Fruit fly (Drosophila melanogaster) whole organism, embryonic: ENCODE results near the gene Datp.
A peak's percentile ranks its signal among the peaks of the same experiment; 100 is the strongest.

Experiments used
- ATbp ChIP-seq: fragments of 200-800 bp; sonication (Bioruptor generic); optimal IDR thresholded peaks from 2 replicates; lab custom pipeline; 2017; ENCODE audit warnings: missing biosample characterization, mild to moderate bottlenecking, missing genetic modification characterization, missing genetic modification reagents
- Adf1 ChIP-seq: fragments of 200-800 bp; sonication (Bioruptor generic); IDR thresholded peaks from 2 replicates; pipeline ENCODE4 v1.3.6; 2022; ENCODE audit warnings: missing biosample characterization, missing genetic modification characterization
- C15 ChIP-seq: fragments of 200-800 bp; sonication (Bioruptor generic); IDR thresholded peaks from 3 replicates; pipeline ENCODE4 v1.3.6; 2022; ENCODE audit warnings: missing biosample characterization, missing genetic modification characterization
- CG13123 ChIP-seq: fragments of 200-800 bp; sonication (Bioruptor generic); optimal IDR thresholded peaks from 2 replicates; lab custom pipeline; 2016; ENCODE audit warnings: missing biosample characterization, missing genetic modification characterization
- CG14014 ChIP-seq: fragments of 200-800 bp; sonication (Bioruptor generic); IDR thresholded peaks from 2 replicates; pipeline ENCODE4 v1.3.6; 2022; ENCODE audit warnings: missing biosample characterization, missing genetic modification characterization
- CG14441 ChIP-seq: fragments of 200-800 bp; sonication (Bioruptor generic); IDR thresholded peaks from 2 replicates; pipeline ENCODE4 v1.3.6; 2022; ENCODE audit warnings: missing biosample characterization, missing genetic modification characterization
- CG14965 ChIP-seq: fragments of 200-800 bp; sonication (Bioruptor generic); optimal IDR thresholded peaks from 2 replicates; lab custom pipeline; 2016; ENCODE audit warnings: missing biosample characterization, missing genetic modification characterization, borderline replicate concordance
- CG15269 ChIP-seq: fragments of 200-800 bp; sonication (Bioruptor generic); optimal IDR thresholded peaks from 2 replicates; lab custom pipeline; 2018; ENCODE audit warnings: missing biosample characterization, mild to moderate bottlenecking, missing genetic modification characterization, moderate library complexity
- CG15601 ChIP-seq: fragments of 200-800 bp; sonication (Bioruptor generic); optimal IDR thresholded peaks from 3 replicates; lab custom pipeline; 2019; ENCODE audit warnings: missing biosample characterization, mild to moderate bottlenecking, missing genetic modification characterization, moderate library complexity
- CG17361 ChIP-seq: fragments of 200-800 bp; sonication (Bioruptor generic); IDR thresholded peaks from 3 replicates; pipeline ENCODE4 v1.3.6; 2022; ENCODE audit warnings: missing biosample characterization, missing genetic modification characterization
- CG17385 ChIP-seq: fragments of 200-800 bp; sonication (Bioruptor generic); optimal IDR thresholded peaks from 3 replicates; lab custom pipeline; 2018; ENCODE audit warnings: missing biosample characterization, mild to moderate bottlenecking, missing genetic modification characterization
- CG18011 ChIP-seq: fragments of 200-800 bp; sonication (Bioruptor generic); optimal IDR thresholded peaks from 2 replicates; lab custom pipeline; 2017; ENCODE audit warnings: missing biosample characterization, missing genetic modification characterization, mild to moderate bottlenecking, moderate library complexity, missing genotype
- CG2129 ChIP-seq: fragments of 200-800 bp; sonication (Bioruptor generic); IDR thresholded peaks from 2 replicates; pipeline ENCODE4 v1.3.6; 2022; ENCODE audit warnings: missing biosample characterization, missing genetic modification characterization; ENCODE audit not compliant: partially characterized antibody
- CG31224 ChIP-seq: fragments of 200-800 bp; sonication (Bioruptor generic); IDR thresholded peaks from 2 replicates; pipeline ENCODE4 v1.3.6; 2022; ENCODE audit warnings: missing biosample characterization, missing genetic modification characterization
- CG31388 ChIP-seq: fragments of 200-800 bp; sonication (Bioruptor generic); optimal IDR thresholded peaks from 2 replicates; lab custom pipeline; 2016; ENCODE audit warnings: missing biosample characterization, missing genetic modification characterization
- CG3995 ChIP-seq: fragments of 200-800 bp; sonication (Bioruptor generic); optimal IDR thresholded peaks from 3 replicates; lab custom pipeline; 2016; ENCODE audit warnings: missing biosample characterization, missing genetic modification characterization
- CG4707 ChIP-seq: fragments of 200-800 bp; sonication (Bioruptor generic); optimal IDR thresholded peaks from 2 replicates; lab custom pipeline; 2018; ENCODE audit warnings: missing biosample characterization, mild to moderate bottlenecking, missing genetic modification characterization, moderate library complexity
- CG5245 ChIP-seq: fragments of 200-800 bp; sonication (Bioruptor generic); optimal IDR thresholded peaks from 3 replicates; lab custom pipeline; 2016; ENCODE audit warnings: missing biosample characterization, missing genetic modification characterization
- CG6654 ChIP-seq: fragments of 200-800 bp; sonication (Bioruptor generic); optimal IDR thresholded peaks from 2 replicates; lab custom pipeline; 2017; ENCODE audit warnings: missing biosample characterization, mild to moderate bottlenecking, missing genetic modification characterization
- CG6813 ChIP-seq: fragments of 200-800 bp; sonication (Bioruptor generic); optimal IDR thresholded peaks from 2 replicates; lab custom pipeline; 2017; ENCODE audit warnings: missing biosample characterization, missing genetic modification characterization, mild to moderate bottlenecking, moderate library complexity, missing genetic modification reagents
- CG7271 ChIP-seq: fragments of 200-800 bp; sonication (Bioruptor generic); optimal IDR thresholded peaks from 2 replicates; lab custom pipeline; 2018; ENCODE audit warnings: missing biosample characterization, mild to moderate bottlenecking, missing genetic modification characterization, moderate library complexity
- CG9215 ChIP-seq: fragments of 200-800 bp; sonication (Bioruptor generic); IDR thresholded peaks from 2 replicates; pipeline ENCODE4 v1.3.6; 2022; ENCODE audit warnings: missing biosample characterization, missing genetic modification characterization
- D19A ChIP-seq: fragments of 200-800 bp; optimal IDR thresholded peaks from 3 replicates; lab custom pipeline; 2019; ENCODE audit warnings: missing biosample characterization, mild to moderate bottlenecking, missing genetic modification characterization, moderate library complexity
- Dbx ChIP-seq: fragments of 200-800 bp; sonication (Bioruptor generic); IDR thresholded peaks from 3 replicates; pipeline ENCODE4 v1.3.6; 2022; ENCODE audit warnings: missing biosample characterization, missing genetic modification characterization
- Dfd ChIP-seq, 2 experiments: fragments of >200 bp; optimal IDR thresholded peaks; 2 replicates each; lab custom pipeline; 2017; ENCODE audit warnings: missing biosample characterization in 2 of 2, missing genetic modification characterization in 2 of 2
- GATAe ChIP-seq: fragments of 200-800 bp; sonication (Bioruptor generic); conservative IDR thresholded peaks from 2 replicates; pipeline ENCODE4 v1.3.6; 2022; ENCODE audit warnings: missing biosample characterization, missing genetic modification characterization
- Gug ChIP-seq: fragments of 200-800 bp; sonication (Bioruptor generic); IDR thresholded peaks from 4 replicates; pipeline ENCODE4 v1.3.6; 2022; ENCODE audit warnings: missing biosample characterization, missing genetic modification characterization
- Hmx ChIP-seq: fragments of 200-800 bp; sonication (Bioruptor generic); optimal IDR thresholded peaks from 2 replicates; lab custom pipeline; 2016; ENCODE audit warnings: missing biosample characterization, missing genetic modification characterization
- Lim3 ChIP-seq: fragments of 200-800 bp; sonication (Bioruptor generic); IDR thresholded peaks from 2 replicates; pipeline ENCODE4 v1.3.6; 2022; ENCODE audit warnings: missing biosample characterization, missing genetic modification characterization
- Mrtf ChIP-seq: fragments of 200-800 bp; sonication (Bioruptor generic); IDR thresholded peaks from 3 replicates; pipeline ENCODE4 v1.3.6; 2022; ENCODE audit warnings: missing biosample characterization, missing genetic modification characterization
- Myb ChIP-seq: fragments of 200-800 bp; sonication (Bioruptor generic); optimal IDR thresholded peaks from 2 replicates; lab custom pipeline; 2016; ENCODE audit warnings: missing biosample characterization, missing genetic modification characterization
- NC2β ChIP-seq: fragments of 200-800 bp; sonication (Bioruptor generic); optimal IDR thresholded peaks from 2 replicates; lab custom pipeline; 2016; ENCODE audit warnings: missing biosample characterization, missing genetic modification characterization
- Pdp1 ChIP-seq, 2 experiments: fragments of 200-800 bp; sonication (Bioruptor generic); optimal IDR thresholded peaks; 3 replicates each; lab custom pipeline; 2016; ENCODE audit warnings: missing biosample characterization in 2 of 2, missing genetic modification characterization in 2 of 2, mild to moderate bottlenecking in 1 of 2, moderate library complexity in 1 of 2
- Rfx ChIP-seq: fragments of 200-800 bp; sonication (Bioruptor generic); IDR thresholded peaks from 2 replicates; pipeline ENCODE4 v1.3.6; 2022; ENCODE audit warnings: missing biosample characterization, missing genetic modification characterization
- ab ChIP-seq: fragments of 200-800 bp; sonication (Bioruptor generic); optimal IDR thresholded peaks from 2 replicates; lab custom pipeline; 2016; ENCODE audit warnings: missing biosample characterization, missing genetic modification characterization
- az2 ChIP-seq: fragments of 200-800 bp; sonication (Bioruptor generic); optimal IDR thresholded peaks from 3 replicates; lab custom pipeline; 2016; ENCODE audit warnings: missing biosample characterization, missing genetic modification characterization
- chinmo ChIP-seq: fragments of 200-800 bp; sonication (Bioruptor generic); IDR thresholded peaks from 4 replicates; pipeline ENCODE4 v1.3.6; 2022; ENCODE audit warnings: missing biosample characterization, missing genetic modification characterization; ENCODE audit not compliant: partially characterized antibody
- disco-r ChIP-seq: fragments of 200-800 bp; sonication (Bioruptor generic); optimal IDR thresholded peaks from 2 replicates; lab custom pipeline; 2016; ENCODE audit warnings: missing biosample characterization, missing genetic modification characterization
- dmrt11E ChIP-seq: fragments of 200-800 bp; sonication (Bioruptor generic); optimal IDR thresholded peaks from 3 replicates; lab custom pipeline; 2018; ENCODE audit warnings: missing biosample characterization, mild to moderate bottlenecking, missing genetic modification characterization, moderate library complexity
- gcm ChIP-seq: fragments of 200-800 bp; sonication (Bioruptor generic); optimal IDR thresholded peaks from 2 replicates; lab custom pipeline; 2019; ENCODE audit warnings: missing biosample characterization, mild to moderate bottlenecking, missing genetic modification characterization, moderate library complexity
- hb ChIP-seq: fragments of 200-800 bp; sonication (Bioruptor generic); IDR thresholded peaks from 3 replicates; pipeline ENCODE4 v1.3.6; 2022; ENCODE audit warnings: missing biosample characterization, missing genetic modification characterization; ENCODE audit not compliant: partially characterized antibody
- hbn ChIP-seq: fragments of 200-800 bp; sonication (Bioruptor generic); IDR thresholded peaks from 2 replicates; pipeline ENCODE4 v1.3.6; 2022; ENCODE audit warnings: missing biosample characterization, missing genetic modification characterization; ENCODE audit not compliant: partially characterized antibody
- mam ChIP-seq: fragments of 200-800 bp; sonication (Bioruptor generic); optimal IDR thresholded peaks from 3 replicates; lab custom pipeline; 2016; ENCODE audit warnings: missing biosample characterization, missing genetic modification characterization
- pb ChIP-seq: fragments of 200-800 bp; sonication (Bioruptor generic); optimal IDR thresholded peaks from 3 replicates; lab custom pipeline; 2016; ENCODE audit warnings: missing biosample characterization, missing genetic modification characterization
- phol ChIP-seq: fragments of 200-800 bp; sonication (Bioruptor generic); optimal IDR thresholded peaks from 3 replicates; lab custom pipeline; 2018; ENCODE audit warnings: missing biosample characterization, mild to moderate bottlenecking, missing genetic modification characterization, moderate library complexity
- run ChIP-seq: fragments of 200-800 bp; sonication (Bioruptor generic); optimal IDR thresholded peaks from 3 replicates; lab custom pipeline; 2018; ENCODE audit warnings: missing biosample characterization, mild to moderate bottlenecking, missing genetic modification characterization
- tll ChIP-seq, 2 experiments: fragments of 200-800 bp in 1 of 2; fragments of >200 bp in 1 of 2; sonication (Bioruptor generic) in 1 of 2; optimal IDR thresholded peaks; 2 replicates each; lab custom pipeline; 2017 to 2019; ENCODE audit warnings: missing biosample characterization in 2 of 2, missing genetic modification characterization in 2 of 2, mild to moderate bottlenecking in 1 of 2, moderate library complexity in 1 of 2
- twi ChIP-seq: fragments of 200-800 bp; optimal IDR thresholded peaks from 2 replicates; lab custom pipeline; 2019; ENCODE audit warnings: missing biosample characterization, mild to moderate bottlenecking, missing genetic modification characterization, moderate library complexity
- unpg ChIP-seq: fragments of 200-800 bp; sonication (Bioruptor generic); optimal IDR thresholded peaks from 3 replicates; lab custom pipeline; 2018; ENCODE audit warnings: missing biosample characterization, mild to moderate bottlenecking, missing genetic modification characterization, moderate library complexity
- vfl ChIP-seq: fragments of 200-800 bp; sonication (Bioruptor generic); optimal IDR thresholded peaks from 2 replicates; lab custom pipeline; 2016; ENCODE audit warnings: missing biosample characterization, missing genetic modification characterization
- z ChIP-seq: fragments of 200-800 bp; sonication (Bioruptor generic); IDR thresholded peaks from 3 replicates; pipeline ENCODE4 v1.3.6; 2022; ENCODE audit warnings: missing biosample characterization, missing genetic modification characterization

The Datp gene

DNA sequence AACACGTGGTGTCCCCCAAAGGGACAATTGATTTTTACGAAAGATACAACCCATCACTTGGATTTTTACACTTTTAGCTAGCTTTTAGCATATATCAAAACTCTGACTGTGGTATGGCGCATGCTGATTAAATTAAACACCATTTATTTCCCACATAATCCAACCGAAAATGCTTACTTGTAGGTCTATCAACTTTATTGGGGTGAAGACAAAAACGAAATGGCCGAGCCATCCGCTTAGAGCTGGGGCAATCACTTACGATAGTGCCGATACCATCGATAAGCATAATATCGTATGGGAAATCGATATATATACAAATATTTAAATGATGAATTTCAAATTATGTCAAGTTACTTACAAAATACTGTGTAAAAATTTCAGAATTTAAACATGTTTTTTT, 41.3 kb downstream of the Datp start, which contains the start of gene RpS2 (continued):
- no peak for TF ChIP-seq GATAe (GFP tag; lab: Robert Waterston, UW)
- TF ChIP-seq tll (GFP tag; optimal IDR thresholded peaks at IDR 0.05; lab: Kevin White, UChicago), result no peak
- no peak for TF ChIP-seq CG31224
- TF ChIP-seq Mrtf (GFP tag; lab: Robert Waterston, UW), result no peak
- TF ChIP-seq Adf1, result peak; percentile 40; the same call in 1 of the 2 replicates
- TF ChIP-seq CG13123, result peak; percentile 36
- TF ChIP-seq CG15601 (tag; lab: Kevin White, UChicago), result peak; percentile 8
- no peak for TF ChIP-seq CG7271 (tag; lab: Kevin White, UChicago)
- TF ChIP-seq phol (tag; lab: Kevin White, UChicago), result peak; percentile 96
- no peak for TF ChIP-seq z (GFP tag; lab: Robert Waterston, UW)
- peak; percentile 43 for TF ChIP-seq CG4707 (GFP tag; lab: Kevin White, UChicago)
- TF ChIP-seq CG14014, result no peak
- no peak for TF ChIP-seq CG18011 (GFP tag; lab: Kevin White, UChicago)
- TF ChIP-seq CG17385 (GFP tag; lab: Kevin White, UChicago), result peak; percentile 59
- peak; percentile 97 for TF ChIP-seq hb (GFP tag; lab: Robert Waterston, UW)
- no peak for TF ChIP-seq pb (GFP tag; lab: Kevin White, UChicago)
- peak; percentile 75 for TF ChIP-seq Dbx (GFP tag; lab: Robert Waterston, UW)
- peak; percentile 98 for TF ChIP-seq chinmo (GFP tag; lab: Robert Waterston, UW)
- TF ChIP-seq D19A (tag; lab: Kevin White, UChicago), result no peak
- peak in 1 of 2 experiments; percentile 56 for TF ChIP-seq Pdp1 (GFP tag; optimal IDR thresholded peaks at IDR 0.05; lab: Kevin White, UChicago)
- TF ChIP-seq twi (tag; lab: Kevin White, UChicago), result no peak
- peak; percentile 8; the same call in 1 of the 4 replicates for TF ChIP-seq Gug
- no peak for TF ChIP-seq ab (GFP tag; lab: Kevin White, UChicago)
- peak; percentile 67 for TF ChIP-seq Rfx (GFP tag; lab: Robert Waterston, UW)
- TF ChIP-seq Hmx (GFP tag; lab: Kevin White, UChicago), result no peak
- no peak for TF ChIP-seq run
- TF ChIP-seq CG2129, result peak; percentile 95
- TF ChIP-seq disco-r (GFP tag; lab: Kevin White, UChicago), result peak; percentile 7
- TF ChIP-seq dmrt11E, result peak; percentile 29
- peak; percentile 27 for TF ChIP-seq Myb (GFP tag; lab: Kevin White, UChicago)
- no peak for TF ChIP-seq CG5245
- TF ChIP-seq CG14441 (GFP tag; lab: Robert Waterston, UW), result no peak
- no peak for TF ChIP-seq az2 (GFP tag; lab: Kevin White, UChicago)
- peak; percentile 25; the same call in 1 of the 3 replicates for TF ChIP-seq CG17361 (GFP tag; lab: Robert Waterston, UW)
- peak; percentile 39 for TF ChIP-seq CG3995 (GFP tag; lab: Kevin White, UChicago)
- no peak for TF ChIP-seq CG14965 (GFP tag; lab: Kevin White, UChicago)
- TF ChIP-seq ATbp, result peak; percentile 31
- TF ChIP-seq mam, result no peak
- TF ChIP-seq unpg, result peak; percentile 51
- peak; percentile 53 for TF ChIP-seq gcm (GFP tag; lab: Kevin White, UChicago)
- peak; percentile 33 for TF ChIP-seq vfl (GFP tag; lab: Kevin White, UChicago)
- peak; percentile 60 for TF ChIP-seq CG15269 (tag; lab: Kevin White, UChicago)
- no peak for TF ChIP-seq CG31388 (GFP tag; lab: Kevin White, UChicago)
- TF ChIP-seq CG6654 (GFP tag; lab: Kevin White, UChicago), result no peak
- TF ChIP-seq Lim3 (GFP tag; lab: Robert Waterston, UW), result no peak
- peak; percentile 99 for TF ChIP-seq hbn (GFP tag; lab: Robert Waterston, UW)
- TF ChIP-seq Dfd (GFP tag; optimal IDR thresholded peaks at IDR 0.05; lab: Kevin White, UChicago), result no peak
- no peak for TF ChIP-seq C15 (GFP tag; lab: Robert Waterston, UW)
- no peak for TF ChIP-seq CG6813
- TF ChIP-seq NC2β (GFP tag; lab: Kevin White, UChicago), result peak; percentile 83
- TF ChIP-seq CG9215 (GFP tag; lab: Robert Waterston, UW), result no peak
